Worm (Caenorhabditis elegans): ENCODE measurements around the gene B0393.7.

B0393.7 gene

DNA sequence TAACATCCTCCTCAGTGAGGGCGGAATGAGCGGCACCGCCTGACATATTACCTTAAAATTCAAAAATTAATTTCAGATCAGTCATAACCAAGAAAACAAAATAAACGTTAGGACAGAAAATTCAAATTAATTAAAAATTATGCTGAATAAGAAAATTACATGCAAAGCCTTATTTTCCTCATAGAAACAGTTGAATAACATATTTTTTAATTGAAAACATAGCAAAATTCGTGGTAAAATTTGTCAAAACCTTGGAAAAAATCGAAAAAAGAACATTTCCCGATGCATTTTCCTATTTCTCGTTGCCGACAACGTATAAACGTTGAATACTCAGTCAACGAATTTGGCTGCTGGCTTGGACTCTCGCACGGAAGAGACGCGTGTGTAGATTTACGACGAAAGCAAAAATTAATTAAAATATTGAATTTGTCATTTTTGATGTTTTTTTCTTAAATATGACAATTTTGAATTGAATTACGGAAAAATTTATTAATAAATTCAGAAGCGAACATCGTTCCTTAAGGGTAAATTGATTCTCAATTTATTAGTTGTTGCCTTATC lies 23.8 kb downstream of the B0393.7 start, which contains the start of the genes rps-0 and rbg-3:
rps-0 (minus strand) TSS at position 51 of the 561 bp plus-strand sequence.
rbg-3 (plus strand) TSS at position 424 of the 561 bp plus-strand sequence.
- TF ChIP-seq lsy-2 (tag; optimal IDR thresholded peaks at IDR 0.05) (peak; percentile 90), nhr-12 (tag; optimal IDR thresholded peaks at IDR 0.05) (no peak), cnd-1 (tag; optimal IDR thresholded peaks at IDR 0.05) (no peak), ztf-11 (tag; optimal IDR thresholded peaks at IDR 0.05) (no peak), ces-1 (GFP tag; optimal IDR thresholded peaks at IDR 0.05) (peak; percentile 96), mab-5 (tag; optimal IDR thresholded peaks at IDR 0.05) (peak; percentile 56), mls-2 (tag; optimal IDR thresholded peaks at IDR 0.05) (no peak), ham-2 (GFP tag; optimal IDR thresholded peaks at IDR 0.05) (no peak), sem-2 (GFP tag; optimal IDR thresholded peaks at IDR 0.05) (no peak), lin-13 (tag; optimal IDR thresholded peaks at IDR 0.05) (peak; percentile 79), blmp-1 (tag; optimal IDR thresholded peaks at IDR 0.05) (no peak), bed-3 (GFP tag; optimal IDR thresholded peaks at IDR 0.05) (no peak), nhr-28 (tag; optimal IDR thresholded peaks at IDR 0.05) (no peak), elt-3 (tag; optimal IDR thresholded peaks at IDR 0.05) (peak; percentile 17), elt-1 (tag; optimal IDR thresholded peaks at IDR 0.05; ENCODE audit: borderline replicate concordance, insufficient read depth) (no peak), unc-62 (GFP tag; optimal IDR thresholded peaks at IDR 0.05) (no peak), M03D4.4 (tag; optimal IDR thresholded peaks at IDR 0.05) (no peak), mep-1 (tag; optimal IDR thresholded peaks at IDR 0.05) (peak; percentile 98), unc-39 (tag; optimal IDR thresholded peaks at IDR 0.05) (no peak), nhr-76 (tag; optimal IDR thresholded peaks at IDR 0.05) (no peak), nhr-237 (tag; optimal IDR thresholded peaks at IDR 0.05) (peak; percentile 91), ceh-43 (GFP tag; optimal IDR thresholded peaks at IDR 0.05) (no peak), ceh-39 (tag; optimal IDR thresholded peaks at IDR 0.05) (peak; percentile 86), flh-1 (GFP tag; optimal IDR thresholded peaks at IDR 0.05) (no peak), sptf-1 (tag; optimal IDR thresholded peaks at IDR 0.05) (no peak), drap-1 (GFP tag; optimal IDR thresholded peaks at IDR 0.05) (peak; percentile 43), ceh-83 (GFP tag; optimal IDR thresholded peaks at IDR 0.05) (no peak), snpc-4 (tag; optimal IDR thresholded peaks at IDR 0.05) (no peak), nhr-2 (tag; optimal IDR thresholded peaks at IDR 0.05) (no peak), tbx-8 (GFP tag; optimal IDR thresholded peaks at IDR 0.05) (no peak), lin-32 (GFP tag; optimal IDR thresholded peaks at IDR 0.05) (no peak), zip-8 (tag; optimal IDR thresholded peaks at IDR 0.05) (no peak), hlh-1 (tag; optimal IDR thresholded peaks at IDR 0.05) (peak; percentile 61), unc-120 (tag; optimal IDR thresholded peaks at IDR 0.05; ENCODE audit: poor library complexity, severe bottlenecking) (peak; percentile 65), pha-4 (tag; optimal IDR thresholded peaks at IDR 0.05) (peak; percentile 81)

- no peak for TF ChIP-seq blmp-1 (tag; optimal IDR thresholded peaks at IDR 0.05)
- TF ChIP-seq zip-8 (tag; optimal IDR thresholded peaks at IDR 0.05) = no peak
- no peak for TF ChIP-seq nhr-28 (tag; optimal IDR thresholded peaks at IDR 0.05)
- TF ChIP-seq mab-5 (tag; optimal IDR thresholded peaks at IDR 0.05) = no peak
- no peak for TF ChIP-seq cnd-1 (tag; optimal IDR thresholded peaks at IDR 0.05)
- TF ChIP-seq ceh-43 (GFP tag; optimal IDR thresholded peaks at IDR 0.05) = no peak
- no peak for TF ChIP-seq ztf-11 (tag; optimal IDR thresholded peaks at IDR 0.05)
Measured at ce11 chrIII:4748666-4749065, 29.2 kb downstream of the B0393.7 start.

- TF ChIP-seq elt-3 (tag; optimal IDR thresholded peaks at IDR 0.05) (no peak), ham-2 (GFP tag; optimal IDR thresholded peaks at IDR 0.05) (no peak), ces-1 (GFP tag; optimal IDR thresholded peaks at IDR 0.05) (no peak), ceh-83 (GFP tag; optimal IDR thresholded peaks at IDR 0.05) (no peak), ceh-39 (tag; optimal IDR thresholded peaks at IDR 0.05) (no peak), nhr-237 (tag; optimal IDR thresholded peaks at IDR 0.05) (no peak), ceh-43 (GFP tag; optimal IDR thresholded peaks at IDR 0.05) (no peak), unc-39 (tag; optimal IDR thresholded peaks at IDR 0.05) (no peak), elt-1 (tag; optimal IDR thresholded peaks at IDR 0.05; ENCODE audit: borderline replicate concordance, insufficient read depth) (no peak), unc-62 (GFP tag; optimal IDR thresholded peaks at IDR 0.05) (no peak), sptf-1 (tag; optimal IDR thresholded peaks at IDR 0.05) (no peak), hlh-1 (tag; optimal IDR thresholded peaks at IDR 0.05) (no peak), nhr-76 (tag; optimal IDR thresholded peaks at IDR 0.05) (no peak), tbx-8 (GFP tag; optimal IDR thresholded peaks at IDR 0.05) (no peak), mep-1 (tag; optimal IDR thresholded peaks at IDR 0.05) (no peak), flh-1 (GFP tag; optimal IDR thresholded peaks at IDR 0.05) (no peak), unc-120 (tag; optimal IDR thresholded peaks at IDR 0.05; ENCODE audit: poor library complexity, severe bottlenecking) (no peak)
Measured at ce11 chrIII:4748109-4748508, 29.8 kb downstream of the B0393.7 start, which contains the start of gene col-89. col-89 (plus strand) TSS chrIII:4748127.
